Worm (Caenorhabditis elegans) whole organism, young adult: Measurements from ENCODE around the gene tbg-1.
A peak's percentile ranks its signal among the peaks of the same experiment; 100 is the strongest.

ENCODE experiments used
- B0336.3 ChIP-seq: fragments of 200-800 bp; sonication (Bioruptor generic); IDR thresholded peaks from 2 replicates; pipeline ENCODE4 v1.3.6; 2022; ENCODE audit warnings: missing genetic modification characterization, missing compliant biosample characterization
- D2030.7 ChIP-seq: fragments of 200-800 bp; sonication (Bioruptor generic); IDR thresholded peaks from 2 replicates; pipeline ENCODE4 v1.3.6; 2022; ENCODE audit warnings: missing genetic modification reagents, missing genetic modification characterization, missing compliant biosample characterization
- F22D6.2 ChIP-seq: sonication (generic microtip); optimal IDR thresholded peaks from 2 replicates; lab custom pipeline; 2016; ENCODE audit warnings: mild to moderate bottlenecking, missing genetic modification characterization, missing compliant biosample characterization
- F52B5.7 ChIP-seq: sonication (generic microtip); optimal IDR thresholded peaks from 2 replicates; lab custom pipeline; 2016; ENCODE audit warnings: mild to moderate bottlenecking, missing genetic modification characterization, missing compliant biosample characterization
- F55B11.4 ChIP-seq: sonication (generic microtip); optimal IDR thresholded peaks from 2 replicates; lab custom pipeline; 2016; ENCODE audit warnings: missing compliant biosample characterization, missing genetic modification characterization, borderline replicate concordance; ENCODE audit not compliant: insufficient read depth
- K11D2.4 ChIP-seq: fragments of 200-800 bp; sonication (Bioruptor generic); IDR thresholded peaks from 2 replicates; pipeline ENCODE4 v1.3.6; 2022; ENCODE audit warnings: missing genetic modification reagents, missing genetic modification characterization, missing compliant biosample characterization
- K12H6.12 ChIP-seq: fragments of 200-800 bp; sonication (Bioruptor generic); optimal IDR thresholded peaks from 2 replicates; lab custom pipeline; 2018; ENCODE audit warnings: mild to moderate bottlenecking, missing genetic modification characterization, missing compliant biosample characterization
- T07F8.4 ChIP-seq: sonication (generic microtip); optimal IDR thresholded peaks from 2 replicates; lab custom pipeline; 2016; ENCODE audit warnings: mild to moderate bottlenecking, missing genetic modification characterization, moderate library complexity, missing compliant biosample characterization
- T26A5.8 ChIP-seq: sonication (generic microtip); optimal IDR thresholded peaks from 2 replicates; lab custom pipeline; 2016; ENCODE audit warnings: missing genetic modification characterization, missing compliant biosample characterization
- Y53F4B.3 ChIP-seq: fragments of 200-800 bp; sonication (Bioruptor generic); IDR thresholded peaks from 2 replicates; pipeline ENCODE4 v1.3.6; 2022; ENCODE audit warnings: missing genetic modification reagents, missing genetic modification characterization, missing compliant biosample characterization
- Y53G8AR.9 ChIP-seq: fragments of 200-800 bp; sonication (Bioruptor generic); conservative IDR thresholded peaks from 2 replicates; pipeline ENCODE4 v1.3.6; 2022; ENCODE audit warnings: missing genetic modification reagents, missing genetic modification characterization, missing compliant biosample characterization
- aptf-2 ChIP-seq: fragments of 200-800 bp; sonication (Bioruptor generic); conservative IDR thresholded peaks from 2 replicates; pipeline ENCODE4 v1.3.6; 2022; ENCODE audit warnings: missing genetic modification reagents, missing genetic modification characterization, missing compliant biosample characterization
- atf-7 ChIP-seq: sonication (generic microtip); optimal IDR thresholded peaks from 2 replicates; lab custom pipeline; 2017; ENCODE audit warnings: mild to moderate bottlenecking, missing genetic modification characterization, missing compliant biosample characterization
- attf-6 ChIP-seq: fragments of 200-800 bp; sonication (Bioruptor generic); IDR thresholded peaks from 2 replicates; pipeline ENCODE4 v1.3.6; 2022; ENCODE audit warnings: missing genetic modification reagents, missing genetic modification characterization, missing compliant biosample characterization
- ccch-3 ChIP-seq: fragments of 200-800 bp; sonication (Bioruptor generic); optimal IDR thresholded peaks from 2 replicates; lab custom pipeline; 2018; ENCODE audit warnings: mild to moderate bottlenecking, missing genetic modification characterization, missing compliant biosample characterization
- cebp-1 ChIP-seq, 2 experiments: fragments of 200-800 bp in 1 of 2; sonication (Bioruptor generic) in 1 of 2; sonication (generic microtip) in 1 of 2; IDR thresholded peaks in 1 of 2; optimal IDR thresholded peaks in 1 of 2; 2 replicates each; pipeline versions ENCODE4 v1.3.6 to Lab custom; 2017 to 2022; ENCODE audit warnings: missing compliant biosample characterization in 2 of 2, missing genetic modification characterization in 2 of 2, mild to moderate bottlenecking in 1 of 2, missing genetic modification reagents in 1 of 2, moderate library complexity in 1 of 2
- cebp-2 ChIP-seq: fragments of 200-800 bp; sonication (Bioruptor generic); IDR thresholded peaks from 2 replicates; pipeline ENCODE4 v1.3.6; 2022; ENCODE audit warnings: missing genetic modification characterization, missing compliant biosample characterization
- ceh-27 ChIP-seq: fragments of 200-800 bp; sonication (Bioruptor generic); optimal IDR thresholded peaks from 2 replicates; lab custom pipeline; 2018; ENCODE audit warnings: mild to moderate bottlenecking, missing genetic modification characterization, moderate library complexity, missing compliant biosample characterization
- ceh-79 ChIP-seq: sonication (generic microtip); optimal IDR thresholded peaks from 2 replicates; lab custom pipeline; 2017; ENCODE audit warnings: mild to moderate bottlenecking, missing genetic modification characterization, missing compliant biosample characterization
- chd-7 ChIP-seq: sonication (generic microtip); optimal IDR thresholded peaks from 2 replicates; lab custom pipeline; 2016; ENCODE audit warnings: mild to moderate bottlenecking, missing genetic modification characterization, moderate library complexity, missing compliant biosample characterization
- die-1 ChIP-seq: sonication (generic microtip); optimal IDR thresholded peaks from 2 replicates; lab custom pipeline; 2016; ENCODE audit warnings: missing genotype, mild to moderate bottlenecking, missing genetic modification characterization, missing compliant biosample characterization
- dox-1 ChIP-seq: fragments of 200-800 bp; sonication (Bioruptor generic); IDR thresholded peaks from 2 replicates; pipeline ENCODE4 v1.3.6; 2022; ENCODE audit warnings: missing genetic modification reagents, missing genetic modification characterization, missing compliant biosample characterization
- ets-4 ChIP-seq: fragments of 200-800 bp; sonication (Bioruptor generic); optimal IDR thresholded peaks from 2 replicates; lab custom pipeline; 2018; ENCODE audit warnings: mild to moderate bottlenecking, missing genetic modification characterization, missing compliant biosample characterization
- gei-17 ChIP-seq: fragments of 200-800 bp; sonication (Bioruptor generic); optimal IDR thresholded peaks from 2 replicates; lab custom pipeline; 2018; ENCODE audit warnings: mild to moderate bottlenecking, missing genetic modification characterization, missing compliant biosample characterization
- hrde-1 ChIP-seq: sonication (generic microtip); optimal IDR thresholded peaks from 2 replicates; lab custom pipeline; 2016; ENCODE audit warnings: missing genetic modification characterization, mild to moderate bottlenecking, missing compliant biosample characterization, moderate library complexity, missing genotype, missing genetic modification reagents, borderline replicate concordance
- let-607 ChIP-seq, 2 experiments: fragments of 200-800 bp in 1 of 2; sonication (Bioruptor generic) in 1 of 2; sonication (generic microtip) in 1 of 2; optimal IDR thresholded peaks; 2 replicates each; lab custom pipeline; 2016 to 2018; ENCODE audit warnings: mild to moderate bottlenecking in 2 of 2, missing compliant biosample characterization in 2 of 2, missing genetic modification characterization in 2 of 2, moderate library complexity in 2 of 2, missing genotype in 1 of 2
- lin-40 ChIP-seq: sonication (generic microtip); optimal IDR thresholded peaks from 2 replicates; lab custom pipeline; 2016; ENCODE audit warnings: missing genetic modification characterization, mild to moderate bottlenecking, missing compliant biosample characterization, missing genotype, missing genetic modification reagents
- madf-3 ChIP-seq: fragments of 200-800 bp; sonication (Bioruptor generic); IDR thresholded peaks from 2 replicates; pipeline ENCODE4 v1.3.6; 2022; ENCODE audit warnings: missing genetic modification reagents, missing genetic modification characterization, missing compliant biosample characterization
- madf-8 ChIP-seq: fragments of 200-800 bp; sonication (Bioruptor generic); conservative IDR thresholded peaks from 2 replicates; pipeline ENCODE4 v1.3.6; 2022; ENCODE audit warnings: missing genetic modification reagents, missing genetic modification characterization, missing compliant biosample characterization
- mcd-1 ChIP-seq: fragments of 200-800 bp; sonication (Bioruptor generic); IDR thresholded peaks from 2 replicates; pipeline ENCODE4 v1.3.6; 2022; ENCODE audit warnings: missing genetic modification reagents, missing genetic modification characterization, missing compliant biosample characterization
- mxl-1 ChIP-seq: sonication (generic microtip); optimal IDR thresholded peaks from 2 replicates; lab custom pipeline; 2016; ENCODE audit warnings: missing genetic modification characterization, missing compliant biosample characterization
- nfya-1 ChIP-seq: sonication (generic microtip); optimal IDR thresholded peaks from 2 replicates; lab custom pipeline; 2017; ENCODE audit warnings: antibody characterized with exemption, missing compliant biosample characterization, missing genetic modification characterization, borderline replicate concordance; ENCODE audit not compliant: insufficient read depth
- nhr-27 ChIP-seq: fragments of 200-800 bp; sonication (Bioruptor generic); optimal IDR thresholded peaks from 2 replicates; lab custom pipeline; 2018; ENCODE audit warnings: mild to moderate bottlenecking, missing genetic modification characterization, moderate library complexity, missing compliant biosample characterization
- nhr-80 ChIP-seq: sonication (generic microtip); optimal IDR thresholded peaks from 2 replicates; lab custom pipeline; 2016; ENCODE audit warnings: missing genetic modification characterization, missing compliant biosample characterization
- pha-4 ChIP-seq: fragments of 150-350 bp; sonication (generic microtip); optimal IDR thresholded peaks from 2 replicates; lab custom pipeline; 2014; ENCODE audit warnings: missing biosample characterization, missing genetic modification reagents, missing genetic modification characterization
- repo-1 ChIP-seq: sonication (generic microtip); optimal IDR thresholded peaks from 2 replicates; lab custom pipeline; 2017; ENCODE audit warnings: mild to moderate bottlenecking, missing genetic modification characterization, missing compliant biosample characterization
- rpc-1 ChIP-seq, 2 experiments: fragments of 150-350 bp in 1 of 2; sonication (generic microtip) in 1 of 2; optimal IDR thresholded peaks; 2 replicates each; lab custom pipeline; 2014 to 2018; ENCODE audit warnings: missing biosample characterization in 1 of 2, missing genetic modification characterization in 1 of 2, missing genetic modification reagents in 1 of 2, missing genotype in 1 of 2
- snpc-1.3 ChIP-seq: sonication (generic microtip); optimal IDR thresholded peaks from 2 replicates; lab custom pipeline; 2017; ENCODE audit warnings: missing genetic modification characterization, mild to moderate bottlenecking, missing compliant biosample characterization, antibody characterized with exemption, moderate library complexity, missing genotype, missing genetic modification reagents; ENCODE audit not compliant: insufficient read depth
- snpc-4 ChIP-seq, 5 experiments: fragments of 150-350 bp in 1 of 5; sonication (generic microtip) in 4 of 5; optimal IDR thresholded peaks; 2 replicates each; lab custom pipeline; 2014 to 2018; ENCODE audit warnings: missing genetic modification characterization in 5 of 5, missing biosample characterization in 3 of 5, antibody characterized with exemption in 2 of 5, mild to moderate bottlenecking in 2 of 5, missing compliant biosample characterization in 2 of 5, missing genotype in 2 of 5, moderate library complexity in 2 of 5, missing genetic modification reagents in 1 of 5
- somi-1 ChIP-seq: fragments of 200-800 bp; sonication (Bioruptor generic); optimal IDR thresholded peaks from 2 replicates; lab custom pipeline; 2018; ENCODE audit warnings: mild to moderate bottlenecking, missing genetic modification characterization, missing compliant biosample characterization
- tbx-9 ChIP-seq: sonication (generic microtip); optimal IDR thresholded peaks from 2 replicates; lab custom pipeline; 2016; ENCODE audit warnings: borderline replicate concordance, missing genetic modification characterization, inconsistent platforms, missing compliant biosample characterization
- unc-130 ChIP-seq: sonication (generic microtip); optimal IDR thresholded peaks from 2 replicates; lab custom pipeline; 2016; ENCODE audit warnings: missing genetic modification reagents, missing genetic modification characterization, missing compliant biosample characterization
- zfh-2 ChIP-seq: fragments of 200-800 bp; sonication (Bioruptor generic); conservative IDR thresholded peaks from 2 replicates; pipeline ENCODE4 v1.3.6; 2022; ENCODE audit warnings: missing genetic modification reagents, missing genetic modification characterization, missing compliant biosample characterization
- ztf-18 ChIP-seq: sonication (generic microtip); optimal IDR thresholded peaks from 2 replicates; lab custom pipeline; 2016; ENCODE audit warnings: missing genotype, mild to moderate bottlenecking, missing genetic modification characterization, missing compliant biosample characterization
- ztf-28 ChIP-seq: fragments of 200-800 bp; sonication (Bioruptor generic); IDR thresholded peaks from 2 replicates; pipeline ENCODE4 v1.3.6; 2022; ENCODE audit warnings: missing genetic modification reagents, missing genetic modification characterization, missing compliant biosample characterization

tbg-1 gene

DNA sequence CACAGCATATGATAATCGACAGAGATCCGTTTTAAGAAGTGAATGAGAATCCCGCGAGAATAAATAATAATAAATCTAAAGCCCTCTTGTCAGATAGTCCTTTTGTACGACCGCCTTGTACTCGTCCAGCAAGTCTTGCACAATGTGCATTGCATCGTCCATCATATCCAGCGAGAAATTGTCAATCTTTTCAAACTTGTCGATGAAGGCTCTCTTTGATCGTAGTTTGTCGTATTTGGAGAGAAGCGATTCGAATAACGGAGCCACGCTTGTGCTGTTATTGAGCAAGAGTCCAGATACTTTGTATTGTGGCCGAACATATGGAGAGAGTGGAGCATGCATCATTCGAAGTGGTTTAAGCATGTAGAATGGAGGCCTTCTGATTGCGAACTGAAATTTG, 2.4 kb downstream of the tbg-1 start (continued):
- no peak for TF ChIP-seq nhr-27 (tag; lab: Kevin White, UChicago)
- TF ChIP-seq B0336.3 (GFP tag; lab: Robert Waterston, UW), result peak; percentile 32; the same call in 1 of the 2 replicates
- TF ChIP-seq cebp-2, result no peak
- TF ChIP-seq T26A5.8, result no peak
- no peak for TF ChIP-seq ets-4
- peak; percentile 36; the same call in 1 of the 2 replicates for TF ChIP-seq mcd-1
- 0 out of 2 replicates have a peak, but pooled peaks have one; percentile 15 for TF ChIP-seq K11D2.4 (GFP tag; lab: Robert Waterston, UW)
- no peak for TF ChIP-seq somi-1 (GFP tag; lab: Kevin White, UChicago)
- no peak for TF ChIP-seq ceh-79 (tag; lab: Kevin White, UChicago)
- no peak for TF ChIP-seq T07F8.4
- TF ChIP-seq atf-7 (tag; lab: Kevin White, UChicago), result no peak
- no peak for TF ChIP-seq F22D6.2
- TF ChIP-seq Y53G8AR.9, result no peak
- no peak for TF ChIP-seq F55B11.4 (tag; lab: Kevin White, UChicago)
- no peak for TF ChIP-seq rpc-1 (optimal IDR thresholded peaks at IDR 0.05; lab: Kevin White, UChicago)
- no peak for TF ChIP-seq rpc-1 (tag; optimal IDR thresholded peaks at IDR 0.05; lab: Kevin White, UChicago)
- TF ChIP-seq nfya-1, result no peak
- no peak for TF ChIP-seq pha-4 (tag; lab: Kevin White, UChicago)
- no peak for TF ChIP-seq mxl-1
- TF ChIP-seq snpc-1.3 (tag; lab: Kevin White, UChicago), result no peak
- TF ChIP-seq zfh-2 (GFP tag; lab: Robert Waterston, UW), result no peak
- no peak for TF ChIP-seq aptf-2
- TF ChIP-seq ccch-3, result no peak
- no peak for TF ChIP-seq ztf-18
- no peak for TF ChIP-seq lin-40 (tag; lab: Kevin White, UChicago)
- TF ChIP-seq gei-17, result no peak
- no peak for TF ChIP-seq D2030.7

DNA sequence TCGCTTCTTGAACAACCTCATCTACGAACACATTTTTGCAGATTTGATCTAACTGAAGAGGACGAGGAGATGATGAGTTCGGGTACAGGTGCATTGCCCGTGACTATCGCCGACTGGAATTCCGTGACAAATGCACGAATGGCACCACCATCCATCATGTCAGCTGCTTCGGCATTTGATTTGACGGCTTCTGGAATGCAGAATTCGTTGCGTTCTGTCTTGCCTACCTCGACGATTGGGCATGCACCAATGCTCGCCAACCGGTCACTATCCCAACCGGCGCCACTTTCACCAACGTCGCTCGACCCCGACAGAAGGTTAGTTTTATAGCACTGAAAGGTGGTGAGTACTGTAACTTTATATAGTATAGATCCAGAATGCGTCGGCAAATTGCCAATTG, 5.5 kb downstream of the tbg-1 start:
- TF ChIP-seq madf-3 (GFP tag; lab: Robert Waterston, UW) (no peak), zfh-2 (GFP tag; lab: Robert Waterston, UW) (peak; percentile 46; the same call in 1 of the 2 replicates), ztf-28 (GFP tag; lab: Robert Waterston, UW) (0 out of 2 replicates have a peak, but pooled peaks have one; percentile 47), madf-8 (GFP tag; lab: Robert Waterston, UW) (no peak), let-607 (tag; optimal IDR thresholded peaks at IDR 0.05; lab: Kevin White, UChicago) (no peak), ccch-3 (no peak), tbx-9 (no peak), dox-1 (GFP tag; lab: Robert Waterston, UW) (peak; percentile 21; the same call in 1 of the 2 replicates), attf-6 (GFP tag; lab: Robert Waterston, UW) (no peak), ceh-79 (tag; lab: Kevin White, UChicago) (no peak), K12H6.12 (tag; lab: Kevin White, UChicago) (peak; percentile 2), aptf-2 (no peak), F52B5.7 (peak; percentile 47), Y53G8AR.9 (no peak), Y53F4B.3 (GFP tag; lab: Robert Waterston, UW) (no peak), B0336.3 (GFP tag; lab: Robert Waterston, UW) (no peak), nhr-80 (tag; lab: Kevin White, UChicago) (no peak), chd-7 (tag; lab: Kevin White, UChicago) (no peak), unc-130 (GFP tag; lab: Kevin White, UChicago) (no peak), die-1 (no peak), ceh-27 (no peak), hrde-1 (no peak), cebp-1 (GFP tag; IDR thresholded peaks at IDR 0.05; lab: Robert Waterston, UW) (no peak), cebp-1 (tag; optimal IDR thresholded peaks at IDR 0.05; lab: Kevin White, UChicago) (no peak), snpc-4 (GFP tag; optimal IDR thresholded peaks at IDR 0.05; lab: Kevin White, UChicago) (no peak), snpc-4 (tag; optimal IDR thresholded peaks at IDR 0.05; lab: Kevin White, UChicago) (no peak), repo-1 (tag; lab: Kevin White, UChicago) (peak; percentile 59)
